Worm (Caenorhabditis elegans) whole organism, L4 larva: ENCODE measurements around the gene F17C8.6.

Experiments
- ceh-28 ChIP-seq: fragments of 150-350 bp; optimal IDR thresholded peaks from 2 replicates; lab custom pipeline; 2014; ENCODE audit warnings: missing biosample characterization, missing genetic modification reagents, missing genetic modification characterization
- lim-7 ChIP-seq: fragments of 200-800 bp; sonication (Bioruptor generic); IDR thresholded peaks from 2 replicates; pipeline ENCODE4 v1.3.6; 2022; ENCODE audit warnings: missing genetic modification characterization, missing compliant biosample characterization
- mdl-1 ChIP-seq, 2 experiments: fragments of 150-350 bp in 1 of 2; sonication (generic microtip) in 1 of 2; optimal IDR thresholded peaks; 2 replicates each; lab custom pipeline; 2014 to 2017; ENCODE audit warnings: missing biosample characterization in 2 of 2, missing genetic modification characterization in 2 of 2
- nhr-11 ChIP-seq: fragments of 150-350 bp; optimal IDR thresholded peaks from 2 replicates; lab custom pipeline; 2014; ENCODE audit warnings: missing biosample characterization, missing genetic modification characterization
- skn-1 ChIP-seq: fragments of 150-350 bp; optimal IDR thresholded peaks from 2 replicates; lab custom pipeline; 2014; ENCODE audit warnings: missing biosample characterization, missing genetic modification characterization
- unc-62 ChIP-seq, 3 experiments: fragments of 150-350 bp in 1 of 3; sonication (generic microtip); optimal IDR thresholded peaks in 2 of 3; peaks in 1 of 3; 1 replicate in 1 of 3; 2 replicates in 2 of 3; lab custom pipeline; 2014 to 2017; ENCODE audit warnings: missing biosample characterization in 3 of 3, missing genetic modification characterization in 3 of 3, missing genetic modification reagents in 3 of 3, missing genotype in 1 of 3

- TF ChIP-seq skn-1 (tag; lab: Kevin White, UChicago) (no peak), unc-62 (GFP tag; optimal IDR thresholded peaks at IDR 0.05 in 1 of 2; lab: Kevin White, UChicago) (peak in 1 of 2 experiments; percentile 94), unc-62 (tag; optimal IDR thresholded peaks at IDR 0.05; lab: Kevin White, UChicago) (no peak), nhr-11 (no peak), lim-7 (GFP tag; lab: Robert Waterston, UW) (no peak), ceh-28 (tag; lab: Kevin White, UChicago) (no peak), mdl-1 (tag; optimal IDR thresholded peaks at IDR 0.05; lab: Kevin White, UChicago) (no peak)
Measured at ce11 chrIII:4748109-4748508, 2.3 kb upstream of the F17C8.6 start, which contains the start of gene col-89.
